Worm (Caenorhabditis elegans): ENCODE measurements around the gene mutd-1.
A peak's percentile ranks its signal among the peaks of the same experiment; 100 is the strongest.

DNA sequence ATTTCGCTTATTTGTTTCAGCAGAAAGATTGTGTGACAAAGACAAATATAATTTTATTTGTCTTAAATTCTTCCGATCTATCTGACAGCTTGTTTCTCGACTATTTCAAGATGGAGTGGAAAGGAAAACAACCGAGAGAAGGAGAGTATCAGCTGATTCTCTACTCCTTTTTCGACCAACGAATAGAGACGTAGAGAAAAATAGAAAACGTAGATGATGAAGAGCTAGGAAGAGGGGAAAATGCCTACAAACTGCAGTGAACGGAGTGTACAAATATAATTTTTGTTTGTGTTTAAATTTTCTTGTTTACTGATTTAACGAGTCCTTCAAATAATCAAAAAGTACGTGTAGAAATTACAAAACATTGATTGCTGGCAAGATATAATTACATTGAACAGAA, 13.8 kb upstream of the mutd-1 start:
- TF ChIP-seq mab-5 (tag; optimal IDR thresholded peaks at IDR 0.05) (no peak), nhr-28 (tag; optimal IDR thresholded peaks at IDR 0.05) (no peak), tbx-8 (GFP tag; optimal IDR thresholded peaks at IDR 0.05) (no peak), ces-1 (GFP tag; optimal IDR thresholded peaks at IDR 0.05) (peak; percentile 21), nhr-12 (tag; optimal IDR thresholded peaks at IDR 0.05) (no peak), bed-3 (GFP tag; optimal IDR thresholded peaks at IDR 0.05) (no peak), ztf-11 (tag; optimal IDR thresholded peaks at IDR 0.05) (no peak), snpc-4 (tag; optimal IDR thresholded peaks at IDR 0.05) (no peak), drap-1 (GFP tag; optimal IDR thresholded peaks at IDR 0.05) (no peak), sem-2 (GFP tag; optimal IDR thresholded peaks at IDR 0.05) (no peak), cnd-1 (tag; optimal IDR thresholded peaks at IDR 0.05) (no peak), mls-2 (tag; optimal IDR thresholded peaks at IDR 0.05) (no peak)
